Worm (Caenorhabditis elegans): Measurements from ENCODE around the gene nhr-150.

DNA sequence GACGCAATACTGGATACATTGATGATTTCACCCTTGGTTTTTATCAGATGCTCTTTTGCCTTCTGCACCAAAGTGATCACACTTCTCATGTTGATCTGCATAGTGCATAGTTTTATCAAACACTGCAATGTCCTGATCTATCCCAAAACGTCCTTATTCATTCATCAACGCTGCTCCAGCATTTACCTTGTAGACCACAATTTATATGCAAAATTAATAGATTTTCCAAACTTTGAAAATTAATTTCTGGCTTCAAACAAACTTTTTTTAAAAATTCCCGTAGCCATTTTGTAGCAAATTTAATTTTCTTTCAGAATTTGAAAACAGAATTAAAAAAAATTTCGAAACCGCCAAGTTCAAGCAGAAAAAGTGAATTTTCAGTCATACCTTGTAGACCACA is 3.3 kb upstream of the nhr-150 start, which contains the start of gene C06B8.3:
- TF ChIP-seq lsy-2 (tag; optimal IDR thresholded peaks at IDR 0.05): no peak
- TF ChIP-seq nhr-28 (tag; optimal IDR thresholded peaks at IDR 0.05): no peak
- TF ChIP-seq mep-1 (tag; optimal IDR thresholded peaks at IDR 0.05): no peak
- no peak for TF ChIP-seq nhr-76 (tag; optimal IDR thresholded peaks at IDR 0.05)
- no peak for TF ChIP-seq unc-62 (GFP tag; optimal IDR thresholded peaks at IDR 0.05)
- no peak for TF ChIP-seq nhr-2 (tag; optimal IDR thresholded peaks at IDR 0.05)
